Worm (Caenorhabditis elegans) whole organism, L4 larva: ENCODE data around the gene T28B11.1.

Experiments
- F26F4.8 ChIP-seq: fragments of 200-800 bp; sonication (Bioruptor generic); conservative IDR thresholded peaks from 2 replicates; pipeline ENCODE4 v1.3.6; 2022; ENCODE audit warnings: missing genetic modification characterization, missing compliant biosample characterization
- T26A8.4 ChIP-seq: fragments of 200-800 bp; sonication (Bioruptor generic); IDR thresholded peaks from 2 replicates; pipeline ENCODE4 v1.3.6; 2022; ENCODE audit warnings: missing genetic modification characterization, missing compliant biosample characterization
- aha-1 ChIP-seq: fragments of 150-350 bp; peaks from one replicate; lab custom pipeline; 2014; ENCODE audit warnings: missing biosample characterization, missing genetic modification characterization
- lin-13 ChIP-seq: fragments of 150-350 bp; optimal IDR thresholded peaks from 2 replicates; lab custom pipeline; 2014; ENCODE audit warnings: missing biosample characterization, missing genetic modification reagents, missing genetic modification characterization
- mep-1 ChIP-seq: fragments of 150-350 bp; sonication (generic microtip); optimal IDR thresholded peaks from 3 replicates; lab custom pipeline; 2014; ENCODE audit warnings: missing biosample characterization, missing genetic modification characterization
- zag-1 ChIP-seq: fragments of 150-350 bp; optimal IDR thresholded peaks from 2 replicates; lab custom pipeline; 2014; ENCODE audit warnings: missing biosample characterization, missing genetic modification characterization

- TF ChIP-seq T26A8.4: no peak
- no peak for TF ChIP-seq lin-13 (GFP tag; lab: Kevin White, UChicago)
- TF ChIP-seq F26F4.8 (GFP tag; lab: Robert Waterston, UW): no peak
- TF ChIP-seq zag-1 (tag; lab: Kevin White, UChicago): no peak
- TF ChIP-seq aha-1 (tag; lab: Kevin White, UChicago): no peak
- no peak for TF ChIP-seq mep-1 (tag; lab: Kevin White, UChicago)
These were observed 18.4 kb upstream of the T28B11.1 start, which contains the start of gene F28H7.3 for ce11 chrV:10750630-10751029.
